Worm (Caenorhabditis elegans): ENCODE results near the gene C23G10.11.

The C23G10.11 gene

ce11 chrIII:6215476-6215875, at the start of gene C23G10.11:
Gene C23G10.11, minus strand, starts transcription at chrIII:6215576.
- TF ChIP-seq sem-2 (GFP tag; optimal IDR thresholded peaks at IDR 0.05) (no peak), lin-32 (GFP tag; optimal IDR thresholded peaks at IDR 0.05) (no peak)

DNA sequence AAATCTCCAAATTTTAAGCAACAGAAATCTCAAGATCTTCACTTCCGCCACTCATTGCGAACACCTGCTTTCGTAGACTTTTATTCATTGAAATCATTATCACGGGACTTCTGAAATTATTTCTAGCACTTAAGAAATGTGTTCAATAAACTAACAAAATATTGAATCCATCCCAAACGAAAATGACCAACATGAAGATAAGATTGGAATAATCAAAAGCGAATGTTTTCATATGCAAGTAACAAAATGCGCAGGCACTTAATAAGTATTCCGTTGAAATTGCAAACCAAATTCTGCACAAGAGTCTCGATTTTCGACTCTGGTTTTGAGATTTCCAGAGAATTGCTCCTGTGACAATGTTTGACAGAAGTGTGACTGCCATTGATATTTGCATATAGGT, 49.1 kb upstream of the C23G10.11 start, which contains the start of gene srg-5:
srg-5 (minus strand) TSS at position 101 of the 400 bp plus-strand sequence.
- no peak for TF ChIP-seq elt-3 (tag; optimal IDR thresholded peaks at IDR 0.05)
- TF ChIP-seq blmp-1 (tag; optimal IDR thresholded peaks at IDR 0.05), result no peak
- no peak for TF ChIP-seq hlh-1 (tag; optimal IDR thresholded peaks at IDR 0.05)
- no peak for TF ChIP-seq unc-120 (tag; optimal IDR thresholded peaks at IDR 0.05; ENCODE audit: poor library complexity, severe bottlenecking)
- no peak for TF ChIP-seq nhr-12 (tag; optimal IDR thresholded peaks at IDR 0.05)
- no peak for TF ChIP-seq ceh-43 (GFP tag; optimal IDR thresholded peaks at IDR 0.05)
- TF ChIP-seq pha-4 (tag; optimal IDR thresholded peaks at IDR 0.05), result no peak
- no peak for TF ChIP-seq ces-1 (GFP tag; optimal IDR thresholded peaks at IDR 0.05)
- no peak for TF ChIP-seq ztf-11 (tag; optimal IDR thresholded peaks at IDR 0.05)
- TF ChIP-seq snpc-4 (tag; optimal IDR thresholded peaks at IDR 0.05), result no peak
- no peak for TF ChIP-seq elt-1 (tag; optimal IDR thresholded peaks at IDR 0.05; ENCODE audit: borderline replicate concordance, insufficient read depth)
- TF ChIP-seq ham-2 (GFP tag; optimal IDR thresholded peaks at IDR 0.05), result no peak
- no peak for TF ChIP-seq sptf-1 (tag; optimal IDR thresholded peaks at IDR 0.05)
- no peak for TF ChIP-seq cnd-1 (tag; optimal IDR thresholded peaks at IDR 0.05)
- TF ChIP-seq sem-2 (GFP tag; optimal IDR thresholded peaks at IDR 0.05), result no peak
- no peak for TF ChIP-seq lin-13 (tag; optimal IDR thresholded peaks at IDR 0.05)
- no peak for TF ChIP-seq ceh-39 (tag; optimal IDR thresholded peaks at IDR 0.05)

- TF ChIP-seq mab-5 (tag; optimal IDR thresholded peaks at IDR 0.05), result no peak
Measured at ce11 chrIII:6261985-6262384, 46.6 kb upstream of the C23G10.11 start, which contains the start of gene srg-4. Gene srg-4, minus strand, starts transcription at chrIII:6262085.

ce11 chrIII:6260115-6260514, 44.7 kb upstream of the C23G10.11 start, which contains the start of gene srg-2:
Gene srg-2, minus strand, starts transcription at chrIII:6260215.
- no peak for TF ChIP-seq nhr-12 (tag; optimal IDR thresholded peaks at IDR 0.05)
- TF ChIP-seq lsy-2 (tag; optimal IDR thresholded peaks at IDR 0.05), result no peak
- no peak for TF ChIP-seq elt-1 (tag; optimal IDR thresholded peaks at IDR 0.05; ENCODE audit: borderline replicate concordance, insufficient read depth)
- TF ChIP-seq tbx-8 (GFP tag; optimal IDR thresholded peaks at IDR 0.05), result no peak
- TF ChIP-seq elt-3 (tag; optimal IDR thresholded peaks at IDR 0.05), result no peak
- TF ChIP-seq mab-5 (tag; optimal IDR thresholded peaks at IDR 0.05), result no peak
- TF ChIP-seq ceh-43 (GFP tag; optimal IDR thresholded peaks at IDR 0.05), result no peak
- TF ChIP-seq nhr-76 (tag; optimal IDR thresholded peaks at IDR 0.05), result no peak
- TF ChIP-seq flh-1 (GFP tag; optimal IDR thresholded peaks at IDR 0.05), result no peak

- TF ChIP-seq pha-4 (tag; optimal IDR thresholded peaks at IDR 0.05) (no peak), flh-1 (GFP tag; optimal IDR thresholded peaks at IDR 0.05) (no peak), ces-1 (GFP tag; optimal IDR thresholded peaks at IDR 0.05) (no peak), cnd-1 (tag; optimal IDR thresholded peaks at IDR 0.05) (no peak), mab-5 (tag; optimal IDR thresholded peaks at IDR 0.05) (no peak), ceh-43 (GFP tag; optimal IDR thresholded peaks at IDR 0.05) (no peak), tbx-8 (GFP tag; optimal IDR thresholded peaks at IDR 0.05) (no peak), ceh-83 (GFP tag; optimal IDR thresholded peaks at IDR 0.05) (no peak), sptf-1 (tag; optimal IDR thresholded peaks at IDR 0.05) (no peak), lsy-2 (tag; optimal IDR thresholded peaks at IDR 0.05) (no peak), drap-1 (GFP tag; optimal IDR thresholded peaks at IDR 0.05) (no peak), bed-3 (GFP tag; optimal IDR thresholded peaks at IDR 0.05) (no peak), mls-2 (tag; optimal IDR thresholded peaks at IDR 0.05) (no peak), ztf-11 (tag; optimal IDR thresholded peaks at IDR 0.05) (no peak), zip-8 (tag; optimal IDR thresholded peaks at IDR 0.05) (no peak), snpc-4 (tag; optimal IDR thresholded peaks at IDR 0.05) (no peak), elt-1 (tag; optimal IDR thresholded peaks at IDR 0.05; ENCODE audit: borderline replicate concordance, insufficient read depth) (no peak), nhr-12 (tag; optimal IDR thresholded peaks at IDR 0.05) (no peak), nhr-237 (tag; optimal IDR thresholded peaks at IDR 0.05) (no peak), mep-1 (tag; optimal IDR thresholded peaks at IDR 0.05) (no peak)
Measured at ce11 chrIII:6258262-6258661, 42.9 kb upstream of the C23G10.11 start, which contains the start of gene srg-1. Gene srg-1, minus strand, starts transcription at chrIII:6258362.
